Worm (Caenorhabditis elegans) whole organism, L1 larva: ENCODE measurements around the gene srbc-33.

Experiments used
- efl-1 ChIP-seq, 4 experiments: fragments of 150-350 bp; optimal IDR thresholded peaks in 3 of 4; peaks in 1 of 4; 1 replicate in 1 of 4; 2 replicates in 3 of 4; lab custom pipeline; 2014; ENCODE audit warnings: missing biosample characterization in 2 of 4, missing genetic modification characterization in 2 of 4, missing genetic modification reagents in 2 of 4
- egl-27 ChIP-seq, 2 experiments: fragments of 150-350 bp in 1 of 2; sonication (generic microtip); optimal IDR thresholded peaks; 3 replicates each; lab custom pipeline; 2017 to 2018; ENCODE audit warnings: missing biosample characterization in 2 of 2, missing genetic modification characterization in 2 of 2, missing genetic modification reagents in 2 of 2
- lin-13 ChIP-seq: fragments of 150-350 bp; optimal IDR thresholded peaks from 2 replicates; lab custom pipeline; 2014; ENCODE audit warnings: missing biosample characterization, missing genetic modification reagents, missing genetic modification characterization
- mep-1 ChIP-seq: fragments of 150-350 bp; optimal IDR thresholded peaks from 2 replicates; lab custom pipeline; 2014; ENCODE audit warnings: missing biosample characterization, missing genetic modification characterization
- nhr-11 ChIP-seq: fragments of 150-350 bp; optimal IDR thresholded peaks from 2 replicates; lab custom pipeline; 2014; ENCODE audit warnings: missing biosample characterization, missing genetic modification characterization
- pqm-1 ChIP-seq: sonication (generic microtip); optimal IDR thresholded peaks from 3 replicates; lab custom pipeline; 2017; ENCODE audit warnings: missing biosample characterization, missing genetic modification characterization
- snpc-4 ChIP-seq: fragments of 150-350 bp; optimal IDR thresholded peaks from 2 replicates; lab custom pipeline; 2014; ENCODE audit warnings: missing biosample characterization, missing genetic modification characterization
- ztf-4 ChIP-seq: fragments of 150-350 bp; optimal IDR thresholded peaks from 2 replicates; lab custom pipeline; 2014; ENCODE audit warnings: missing biosample characterization, missing genetic modification characterization

DNA sequence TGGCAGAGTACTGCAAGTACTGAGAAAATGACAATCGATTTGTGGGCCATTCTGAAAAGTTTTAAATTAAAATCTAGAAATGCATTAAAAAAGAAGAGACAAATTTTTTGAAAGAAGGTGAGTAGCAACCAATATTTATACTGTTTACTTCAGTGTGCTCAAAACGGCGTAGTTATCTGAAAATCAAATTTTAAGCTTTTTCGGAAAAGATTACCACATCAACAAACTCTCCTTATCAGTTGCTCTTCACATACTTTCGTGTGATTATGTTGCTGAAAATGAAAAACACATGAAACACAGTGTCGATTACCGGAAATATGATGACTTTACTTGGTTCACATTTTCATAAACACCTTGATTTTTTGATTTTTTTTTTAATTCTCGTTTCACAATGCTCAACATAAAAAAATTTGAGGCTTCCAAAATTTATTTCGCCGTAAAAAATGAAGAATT is 2.0 kb downstream of the srbc-33 start, which contains the start of gene lys-7:
- TF ChIP-seq nhr-11 (no peak), mep-1 (tag; lab: Kevin White, UChicago) (no peak), ztf-4 (tag; lab: Kevin White, UChicago) (no peak), snpc-4 (tag; lab: Kevin White, UChicago) (no peak), egl-27 (tag; optimal IDR thresholded peaks at IDR 0.05; lab: Kevin White, UChicago) (no peak), pqm-1 (tag; lab: Kevin White, UChicago) (no peak), efl-1 (optimal IDR thresholded peaks at IDR 0.05; lab: Kevin White, UChicago) (no peak), efl-1 (GFP tag; optimal IDR thresholded peaks at IDR 0.05 in 1 of 2; lab: Kevin White, UChicago) (no peak), lin-13 (GFP tag; lab: Kevin White, UChicago) (no peak)
